Worm (Caenorhabditis elegans) whole organism, late embryonic: Measurements from ENCODE around the gene C42C1.3.

ENCODE experiments used
- ceh-19 ChIP-seq: fragments of 200-800 bp; sonication (Bioruptor generic); optimal IDR thresholded peaks from 2 replicates; lab custom pipeline; 2018; ENCODE audit warnings: mild to moderate bottlenecking, missing genetic modification characterization, missing compliant biosample characterization
- ceh-9 ChIP-seq: sonication (generic microtip); optimal IDR thresholded peaks from 2 replicates; lab custom pipeline; 2016; ENCODE audit warnings: mild to moderate bottlenecking, missing genetic modification characterization, inconsistent platforms, missing compliant biosample characterization
- elt-2 ChIP-seq: sonication (generic microtip); optimal IDR thresholded peaks from 2 replicates; lab custom pipeline; 2016; ENCODE audit warnings: missing genetic modification reagents, missing genetic modification characterization, missing compliant biosample characterization
- ets-4 ChIP-seq: sonication (generic microtip); optimal IDR thresholded peaks from 2 replicates; lab custom pipeline; 2016; ENCODE audit warnings: missing genetic modification characterization, missing compliant biosample characterization
- hlh-15 ChIP-seq: sonication (generic microtip); optimal IDR thresholded peaks from 2 replicates; lab custom pipeline; 2016; ENCODE audit warnings: missing genetic modification characterization, missing compliant biosample characterization
- lim-6 ChIP-seq: sonication (generic microtip); optimal IDR thresholded peaks from 2 replicates; lab custom pipeline; 2016; ENCODE audit warnings: missing genetic modification characterization, missing compliant biosample characterization
- lin-11 ChIP-seq: fragments of 200-800 bp; sonication (Bioruptor generic); optimal IDR thresholded peaks from 2 replicates; lab custom pipeline; 2018; ENCODE audit warnings: mild to moderate bottlenecking, missing genetic modification characterization, missing compliant biosample characterization
- nfya-1 ChIP-seq: sonication (generic microtip); optimal IDR thresholded peaks from 2 replicates; lab custom pipeline; 2017; ENCODE audit warnings: missing genetic modification characterization, mild to moderate bottlenecking, missing compliant biosample characterization, antibody characterized with exemption, moderate library complexity
- pax-1 ChIP-seq: fragments of 150-350 bp; optimal IDR thresholded peaks from 2 replicates; lab custom pipeline; 2014; ENCODE audit warnings: missing biosample characterization, missing genetic modification characterization
- pha-4 ChIP-seq: fragments of 150-350 bp; optimal IDR thresholded peaks from 2 replicates; lab custom pipeline; 2018; ENCODE audit warnings: missing biosample characterization, missing genetic modification reagents, missing genetic modification characterization
- rnt-1 ChIP-seq: sonication (generic microtip); optimal IDR thresholded peaks from 2 replicates; lab custom pipeline; 2016; ENCODE audit warnings: missing genetic modification characterization, missing compliant biosample characterization
- tbx-7 ChIP-seq: sonication (generic microtip); optimal IDR thresholded peaks from 2 replicates; lab custom pipeline; 2016; ENCODE audit warnings: missing genotype, missing genetic modification characterization, missing compliant biosample characterization
- unc-3 ChIP-seq, 2 experiments: fragments of 200-800 bp in 1 of 2; sonication (Bioruptor generic) in 1 of 2; sonication (generic microtip) in 1 of 2; conservative IDR thresholded peaks in 1 of 2; optimal IDR thresholded peaks in 1 of 2; 2 replicates each; pipeline versions ENCODE4 v1.3.6 to Lab custom; 2016 to 2022; ENCODE audit warnings: missing compliant biosample characterization in 2 of 2, missing genetic modification characterization in 2 of 2, missing genetic modification reagents in 1 of 2
- unc-55 ChIP-seq: sonication (generic microtip); optimal IDR thresholded peaks from 2 replicates; lab custom pipeline; 2017; ENCODE audit warnings: missing biosample characterization, missing genetic modification reagents, missing genetic modification characterization

- TF ChIP-seq unc-3 (GFP tag; conservative IDR thresholded peaks at IDR 0.05; lab: Robert Waterston, UW) (no peak), unc-3 (tag; optimal IDR thresholded peaks at IDR 0.05; lab: Kevin White, UChicago) (no peak), nfya-1 (tag; lab: Kevin White, UChicago) (no peak), pax-1 (no peak), ets-4 (tag; lab: Kevin White, UChicago) (no peak), unc-55 (GFP tag; lab: Kevin White, UChicago) (no peak), lim-6 (tag; lab: Kevin White, UChicago) (no peak), pha-4 (tag; lab: Kevin White, UChicago) (no peak), rnt-1 (tag; lab: Kevin White, UChicago) (no peak), ceh-19 (GFP tag; lab: Kevin White, UChicago) (no peak), elt-2 (tag; lab: Kevin White, UChicago) (no peak), tbx-7 (tag; lab: Kevin White, UChicago) (no peak), hlh-15 (no peak), lin-11 (no peak), ceh-9 (no peak)
These were observed 11.0 kb downstream of the C42C1.3 start, which contains the start of gene Y39C12A.9 for ce11 chrIV:12259161-12259870.
